Fruit fly (Drosophila melanogaster) whole organism, embryonic: Measurements from ENCODE around the gene CG16789.

Source experiments
- CG10321 ChIP-seq: fragments of 200-800 bp; sonication (Bioruptor generic); IDR thresholded peaks from 2 replicates; pipeline ENCODE4 v1.3.6; 2022; ENCODE audit warnings: missing biosample characterization, missing genetic modification characterization
- CG11398 ChIP-seq: fragments of 200-800 bp; sonication (Bioruptor generic); optimal IDR thresholded peaks from 2 replicates; lab custom pipeline; 2016; ENCODE audit warnings: missing biosample characterization, missing genetic modification characterization
- CG11560 ChIP-seq: fragments of 200-800 bp; sonication (Bioruptor generic); IDR thresholded peaks from 3 replicates; pipeline ENCODE4 v1.3.6; 2022; ENCODE audit warnings: missing biosample characterization, missing genetic modification characterization
- CG12744 ChIP-seq: fragments of 200-800 bp; sonication (Bioruptor generic); optimal IDR thresholded peaks from 2 replicates; lab custom pipeline; 2016; ENCODE audit warnings: missing biosample characterization, missing genetic modification characterization
- CG4707 ChIP-seq: fragments of 200-800 bp; sonication (Bioruptor generic); optimal IDR thresholded peaks from 2 replicates; lab custom pipeline; 2018; ENCODE audit warnings: missing biosample characterization, mild to moderate bottlenecking, missing genetic modification characterization, moderate library complexity
- CG7928 ChIP-seq: fragments of 200-800 bp; sonication (Bioruptor generic); optimal IDR thresholded peaks from 2 replicates; lab custom pipeline; 2017; ENCODE audit warnings: missing biosample characterization, mild to moderate bottlenecking, missing genetic modification characterization
- CG7963 ChIP-seq: fragments of 200-800 bp; sonication (Bioruptor generic); IDR thresholded peaks from 3 replicates; pipeline ENCODE4 v1.3.6; 2022; ENCODE audit warnings: missing biosample characterization, missing genetic modification characterization; ENCODE audit not compliant: partially characterized antibody
- chif ChIP-seq, 2 experiments: fragments of 200-800 bp; sonication (Bioruptor generic); optimal IDR thresholded peaks; 3 replicates each; lab custom pipeline; 2016; ENCODE audit warnings: missing biosample characterization in 2 of 2, missing genetic modification characterization in 2 of 2
- exex ChIP-seq: fragments of 200-800 bp; sonication (Bioruptor generic); optimal IDR thresholded peaks from 4 replicates; lab custom pipeline; 2018; ENCODE audit warnings: missing biosample characterization, mild to moderate bottlenecking, missing genetic modification characterization, moderate library complexity
- ind ChIP-seq: fragments of 200-800 bp; sonication (Bioruptor generic); optimal IDR thresholded peaks from 3 replicates; lab custom pipeline; 2016; ENCODE audit warnings: missing biosample characterization, missing genetic modification characterization
- mirr ChIP-seq: fragments of 200-800 bp; sonication (Bioruptor generic); optimal IDR thresholded peaks from 3 replicates; lab custom pipeline; 2018; ENCODE audit warnings: missing biosample characterization, mild to moderate bottlenecking, missing genetic modification characterization
- row ChIP-seq: fragments of 200-800 bp; sonication (Bioruptor generic); IDR thresholded peaks from 3 replicates; pipeline ENCODE4 v1.3.6; 2022; ENCODE audit warnings: missing biosample characterization, missing genetic modification characterization

- no peak for TF ChIP-seq row (GFP tag; lab: Robert Waterston, UW)
- TF ChIP-seq exex = no peak
- peak; percentile 26 for TF ChIP-seq ind (GFP tag; lab: Kevin White, UChicago)
- peak; percentile 28 to 55 for TF ChIP-seq chif (GFP tag; optimal IDR thresholded peaks at IDR 0.05; lab: Kevin White, UChicago)
- TF ChIP-seq CG4707 = no peak
- no peak for TF ChIP-seq CG10321 (GFP tag; lab: Robert Waterston, UW)
- TF ChIP-seq CG7963 (GFP tag; lab: Robert Waterston, UW) = no peak
- peak; percentile 21 for TF ChIP-seq CG11398
- no peak for TF ChIP-seq CG7928 (GFP tag; lab: Kevin White, UChicago)
- TF ChIP-seq CG12744 (GFP tag; lab: Kevin White, UChicago) = no peak
- no peak for TF ChIP-seq CG11560 (tag; lab: Robert Waterston, UW)
- TF ChIP-seq mirr = no peak
These were observed 25.0 kb downstream of the CG16789 start, which contains the start of the genes bocks and CG8312 for dm6 chr3R:9590952-9591532.
